Worm (Caenorhabditis elegans): Measurements from ENCODE around the gene sre-32.

Gene sre-32

DNA sequence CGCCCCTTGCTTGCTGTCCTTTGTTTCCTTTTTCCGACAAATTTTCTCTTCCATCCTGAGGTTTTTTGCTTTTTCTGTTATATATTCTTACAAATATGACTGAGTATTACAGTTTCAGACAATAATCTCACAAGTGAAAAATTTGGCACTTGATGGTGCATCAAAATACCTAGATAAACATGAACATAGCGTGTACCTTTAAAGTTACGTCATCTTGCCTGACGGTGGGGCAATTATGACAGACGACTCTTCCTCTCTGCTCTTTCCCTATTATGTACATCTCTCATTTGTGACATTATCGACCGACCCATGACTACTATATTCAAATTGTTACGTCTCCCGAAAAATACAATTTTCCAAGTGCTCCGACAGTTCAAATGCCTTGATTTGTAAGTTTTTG lies 26.1 kb upstream of the sre-32 start, which contains the start of gene fbxb-102:
fbxb-102 (plus strand) TSS at position 301 of the 400 bp plus-strand sequence.
- TF ChIP-seq fkh-8 (tag; optimal IDR thresholded peaks at IDR 0.05) (no peak), mef-2 (tag; optimal IDR thresholded peaks at IDR 0.05) (no peak), hlh-4 (tag; optimal IDR thresholded peaks at IDR 0.05) (no peak), tbx-2 (tag; optimal IDR thresholded peaks at IDR 0.05) (no peak), zip-4 (GFP tag; optimal IDR thresholded peaks at IDR 0.05) (no peak), C04F5.9 (tag; optimal IDR thresholded peaks at IDR 0.05) (no peak), ceh-88 (GFP tag; IDR thresholded peaks at IDR 0.05) (no peak), blmp-1 (tag; optimal IDR thresholded peaks at IDR 0.05) (no peak), ztf-11 (tag; optimal IDR thresholded peaks at IDR 0.05) (no peak), nhr-47 (tag; optimal IDR thresholded peaks at IDR 0.05) (no peak), egl-27 (tag; optimal IDR thresholded peaks at IDR 0.05) (no peak), hlh-17 (GFP tag; optimal IDR thresholded peaks at IDR 0.05; ENCODE audit: borderline replicate concordance) (no peak), rnt-1 (tag; optimal IDR thresholded peaks at IDR 0.05) (no peak)

ce11 chrII:12481645-12482044 lies 25.1 kb upstream of the sre-32 start:
- TF ChIP-seq efl-1 (optimal IDR thresholded peaks at IDR 0.05) (no peak), efl-1 (GFP tag; optimal IDR thresholded peaks at IDR 0.05 in 1 of 2) (peak in 1 of 2 experiments; percentile 91), unc-86 (tag; optimal IDR thresholded peaks at IDR 0.05) (no peak)

- no peak for TF ChIP-seq C34B4.2 (tag; optimal IDR thresholded peaks at IDR 0.05)
- TF ChIP-seq egl-27 (tag; optimal IDR thresholded peaks at IDR 0.05): no peak
- TF ChIP-seq nhr-19 (GFP tag; conservative IDR thresholded peaks at IDR 0.05): no peak
- TF ChIP-seq tlp-1 (tag; optimal IDR thresholded peaks at IDR 0.05): no peak
- no peak for TF ChIP-seq fkh-8 (tag; optimal IDR thresholded peaks at IDR 0.05)
- TF ChIP-seq fos-1 (tag; optimal IDR thresholded peaks at IDR 0.05): no peak
- no peak for TF ChIP-seq nhr-77 (tag; optimal IDR thresholded peaks at IDR 0.05)
These were observed 24.3 kb upstream of the sre-32 start, which contains the start of gene arrd-9 for ce11 chrII:12480811-12481210. Gene arrd-9 (minus strand): TSS chrII:12480911.

- no peak for TF ChIP-seq tbx-2 (tag; optimal IDR thresholded peaks at IDR 0.05)
- no peak for TF ChIP-seq mep-1 (tag; optimal IDR thresholded peaks at IDR 0.05)
- TF ChIP-seq sox-4 (tag; optimal IDR thresholded peaks at IDR 0.05): no peak
- no peak for TF ChIP-seq efl-1 (optimal IDR thresholded peaks at IDR 0.05)
- peak in 1 of 2 experiments; percentile 48 for TF ChIP-seq efl-1 (GFP tag; optimal IDR thresholded peaks at IDR 0.05 in 1 of 2)
These were observed 16.9 kb upstream of the sre-32 start, which contains the start of gene srg-17 for ce11 chrII:12473406-12473805. Gene srg-17 (plus strand): TSS chrII:12473706.

DNA sequence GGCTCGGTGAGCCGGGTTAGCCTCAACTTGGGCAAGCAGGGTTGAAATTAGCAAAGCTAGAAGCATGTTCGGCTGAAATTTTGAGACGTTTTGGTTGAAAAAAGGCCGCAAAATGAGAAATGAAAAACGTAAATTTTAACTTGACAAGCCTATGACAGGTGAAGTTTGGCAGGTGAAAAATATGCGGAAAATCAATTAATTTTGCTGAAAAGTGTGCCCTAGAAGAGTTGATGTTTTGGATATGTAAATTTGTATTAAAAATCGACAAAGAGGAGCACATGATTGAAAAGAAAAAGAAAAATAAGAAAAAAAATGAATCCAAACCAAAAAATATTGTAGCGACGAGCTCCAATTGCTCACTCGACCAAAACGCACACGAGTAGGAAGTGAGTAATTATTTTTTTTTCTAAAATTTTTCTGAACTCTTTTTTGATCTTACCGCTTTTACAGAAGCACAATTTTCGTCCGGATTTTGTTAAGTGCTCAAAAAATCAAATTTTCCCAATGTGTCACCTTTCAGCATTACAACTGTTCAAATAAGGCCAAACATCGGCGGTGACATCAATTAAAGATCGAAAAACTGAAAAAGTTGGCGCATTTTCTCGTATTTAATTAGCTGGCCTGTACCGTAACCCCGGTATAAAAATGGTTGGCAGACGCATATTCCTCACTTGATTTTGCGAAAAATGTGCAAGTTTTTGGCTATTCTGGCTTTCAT lies 14.8 kb upstream of the sre-32 start, which contains the start of the genes F15A4.5 and phat-8:
F15A4.5 (minus strand) TSS at position 101 of the 718 bp plus-strand sequence.
phat-8 (plus strand) TSS at position 668 of the 718 bp plus-strand sequence.
- TF ChIP-seq hlh-17 (GFP tag; optimal IDR thresholded peaks at IDR 0.05; ENCODE audit: borderline replicate concordance) (no peak), efl-1 (optimal IDR thresholded peaks at IDR 0.05) (no peak), efl-1 (GFP tag; optimal IDR thresholded peaks at IDR 0.05 in 1 of 2) (peak in 1 of 2 experiments; percentile 58)

ce11 chrII:12467047-12467446 lies 10.5 kb upstream of the sre-32 start, which contains the start of gene srg-16:
Gene srg-16 (plus strand): TSS chrII:12467133.
- TF ChIP-seq egl-27 (tag; optimal IDR thresholded peaks at IDR 0.05) (no peak), rnt-1 (tag; optimal IDR thresholded peaks at IDR 0.05) (no peak), blmp-1 (tag; optimal IDR thresholded peaks at IDR 0.05) (no peak), nhr-12 (tag; optimal IDR thresholded peaks at IDR 0.05) (no peak), mdl-1 (tag; optimal IDR thresholded peaks at IDR 0.05) (no peak)

DNA sequence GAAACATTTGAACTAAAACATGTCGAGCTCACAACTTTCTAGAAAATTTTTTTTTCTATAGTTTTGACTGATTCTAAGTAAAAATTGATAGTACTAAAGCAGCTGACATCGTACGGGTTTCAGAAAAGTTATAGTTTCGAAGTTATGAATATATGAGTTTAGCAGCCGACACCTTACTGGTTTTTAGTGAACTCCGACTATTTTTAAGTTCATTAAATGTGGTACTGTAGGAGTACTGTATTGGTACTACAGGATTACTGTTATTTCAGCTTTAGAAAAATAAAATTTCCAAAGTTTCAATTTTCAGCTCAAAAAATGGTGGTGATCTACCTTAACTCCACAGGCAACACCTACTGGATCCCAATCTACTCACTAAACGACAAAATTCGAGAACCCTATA lies 9.0 kb upstream of the sre-32 start, which contains the start of gene sre-37:
sre-37 (plus strand) TSS at position 301 of the 400 bp plus-strand sequence.
- TF ChIP-seq efl-3 (GFP tag; optimal IDR thresholded peaks at IDR 0.05) (no peak), tlp-1 (tag; optimal IDR thresholded peaks at IDR 0.05) (no peak), unc-30 (tag; optimal IDR thresholded peaks at IDR 0.05) (no peak), vab-15 (tag; optimal IDR thresholded peaks at IDR 0.05) (no peak), blmp-1 (tag; optimal IDR thresholded peaks at IDR 0.05) (no peak), irx-1 (tag; optimal IDR thresholded peaks at IDR 0.05) (no peak), nhr-85 (tag) (no peak), lin-35 (GFP tag; optimal IDR thresholded peaks at IDR 0.05) (no peak), lin-39 (tag; optimal IDR thresholded peaks at IDR 0.05) (no peak), ztf-11 (tag; optimal IDR thresholded peaks at IDR 0.05) (no peak), nhr-47 (tag; optimal IDR thresholded peaks at IDR 0.05) (no peak), tbx-2 (tag; optimal IDR thresholded peaks at IDR 0.05) (no peak), mep-1 (tag; optimal IDR thresholded peaks at IDR 0.05) (no peak), sup-37 (GFP tag; optimal IDR thresholded peaks at IDR 0.05) (no peak), lin-14 (GFP tag; optimal IDR thresholded peaks at IDR 0.05) (no peak), ets-5 (GFP tag; IDR thresholded peaks at IDR 0.05) (no peak), hpl-2 (GFP tag; optimal IDR thresholded peaks at IDR 0.05) (no peak), skn-1 (tag; optimal IDR thresholded peaks at IDR 0.05) (no peak), hlh-4 (tag; optimal IDR thresholded peaks at IDR 0.05) (no peak), egl-13 (tag; optimal IDR thresholded peaks at IDR 0.05) (no peak)
